Worm (Caenorhabditis elegans): ENCODE measurements around the gene unc-116.

DNA sequence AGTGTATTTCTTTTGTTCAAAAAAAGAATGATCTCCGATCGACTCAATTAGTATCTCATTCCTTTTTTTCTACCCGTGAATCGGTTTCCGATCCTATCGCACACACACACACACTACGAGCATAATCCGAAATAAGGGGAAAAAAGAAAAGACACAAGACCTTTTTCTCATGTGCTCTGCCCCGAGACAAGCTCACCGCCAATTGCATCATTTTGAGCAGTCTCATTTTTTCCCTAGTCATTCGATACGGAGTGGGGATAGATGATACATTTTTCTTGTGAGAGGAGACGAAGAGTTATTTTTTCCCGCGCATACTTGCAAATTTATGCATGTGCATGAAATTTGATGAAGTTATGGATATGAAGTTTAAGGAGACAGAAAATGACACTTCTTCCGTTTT lies 37.3 kb upstream of the unc-116 start:
- TF ChIP-seq gei-17 (GFP tag; optimal IDR thresholded peaks at IDR 0.05) (no peak), unc-62 (GFP tag; optimal IDR thresholded peaks at IDR 0.05) (no peak), cebp-2 (GFP tag; IDR thresholded peaks at IDR 0.05) (no peak), repo-1 (tag; optimal IDR thresholded peaks at IDR 0.05) (no peak), lsy-27 (tag; optimal IDR thresholded peaks at IDR 0.05; ENCODE audit: borderline replicate concordance, insufficient read depth) (no peak), mcd-1 (GFP tag; IDR thresholded peaks at IDR 0.05) (no peak), pha-4 (tag; optimal IDR thresholded peaks at IDR 0.05) (no peak), let-526 (GFP tag; IDR thresholded peaks at IDR 0.05) (no peak), lin-54 (GFP tag; optimal IDR thresholded peaks at IDR 0.05) (no peak)
